Worm (Caenorhabditis elegans): ENCODE data around the gene Y54G2A.45.

The Y54G2A.45 gene

ce11 chrIV:2838308-2838707 lies 32.7 kb downstream of the Y54G2A.45 start, which contains the start of gene Y54G2A.7:
Gene Y54G2A.7, plus strand, starts transcription at chrIV:2838608.
- no peak for TF ChIP-seq klf-2 (GFP tag; conservative IDR thresholded peaks at IDR 0.05)
- TF ChIP-seq tab-1 (GFP tag; IDR thresholded peaks at IDR 0.05): no peak
- TF ChIP-seq med-1 (GFP tag; optimal IDR thresholded peaks at IDR 0.05; ENCODE audit: insufficient read depth): no peak
- no peak for TF ChIP-seq ztf-23 (GFP tag; IDR thresholded peaks at IDR 0.05)
- TF ChIP-seq T22C8.4 (GFP tag; IDR thresholded peaks at IDR 0.05): no peak
- TF ChIP-seq ref-1 (GFP tag; conservative IDR thresholded peaks at IDR 0.05): no peak
- TF ChIP-seq flt-1 (GFP tag; IDR thresholded peaks at IDR 0.05): no peak
- no peak for TF ChIP-seq cog-1 (tag; optimal IDR thresholded peaks at IDR 0.05)
- no peak for TF ChIP-seq ztf-29 (GFP tag; IDR thresholded peaks at IDR 0.05)

DNA sequence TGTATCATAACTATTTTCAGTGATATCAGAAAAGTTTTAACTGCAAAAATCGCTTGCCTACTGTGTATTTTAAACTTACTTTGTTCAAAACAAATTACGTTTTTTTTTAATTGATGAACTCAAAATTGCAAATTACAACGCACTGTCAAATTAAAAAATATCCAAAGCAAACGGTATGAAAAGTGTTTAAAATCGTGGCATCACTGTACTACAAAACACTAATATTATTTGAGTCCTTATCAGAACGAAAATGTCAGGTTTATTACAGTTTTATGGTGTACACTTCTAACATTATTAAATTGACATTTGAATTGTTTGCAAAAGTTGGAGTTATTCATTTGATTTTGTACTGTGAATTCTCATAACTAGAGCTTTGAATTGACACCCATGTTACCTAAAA lies 35.6 kb downstream of the Y54G2A.45 start, which contains the start of gene clec-83:
clec-83 (minus strand) TSS at position 213 of the 400 bp plus-strand sequence.
- no peak for TF ChIP-seq cog-1 (tag; optimal IDR thresholded peaks at IDR 0.05)
- TF ChIP-seq flt-1 (GFP tag; IDR thresholded peaks at IDR 0.05): no peak

DNA sequence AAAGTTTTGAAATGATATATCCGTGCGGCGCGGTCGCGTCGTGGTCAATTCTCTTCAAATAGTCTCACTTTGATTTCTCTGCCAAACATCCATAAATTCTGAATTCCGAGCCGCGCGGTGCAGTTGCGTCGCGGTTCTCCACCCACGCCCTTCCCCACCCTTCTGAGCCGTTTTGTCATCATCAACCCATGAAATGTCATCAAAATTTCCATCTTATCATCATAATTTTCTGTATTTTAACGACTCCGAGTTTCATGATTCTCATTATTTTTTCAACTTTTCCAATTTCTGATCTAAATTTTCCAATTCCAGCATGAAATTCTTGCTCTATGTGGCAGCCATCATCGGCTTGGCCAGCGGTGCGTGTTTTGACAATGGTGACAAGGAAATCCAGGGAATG lies 36.5 kb downstream of the Y54G2A.45 start, which contains the start of gene clec-84:
clec-84 (plus strand) TSS at position 301 of the 400 bp plus-strand sequence.
- no peak for TF ChIP-seq T22C8.4 (GFP tag; IDR thresholded peaks at IDR 0.05)
- TF ChIP-seq med-1 (GFP tag; optimal IDR thresholded peaks at IDR 0.05; ENCODE audit: insufficient read depth): no peak
- TF ChIP-seq ztf-23 (GFP tag; IDR thresholded peaks at IDR 0.05): no peak
- no peak for TF ChIP-seq cog-1 (tag; optimal IDR thresholded peaks at IDR 0.05)
- no peak for TF ChIP-seq ztf-29 (GFP tag; IDR thresholded peaks at IDR 0.05)
- TF ChIP-seq tab-1 (GFP tag; IDR thresholded peaks at IDR 0.05): no peak
- no peak for TF ChIP-seq klf-2 (GFP tag; conservative IDR thresholded peaks at IDR 0.05)
- no peak for TF ChIP-seq ref-1 (GFP tag; conservative IDR thresholded peaks at IDR 0.05)
- TF ChIP-seq flt-1 (GFP tag; IDR thresholded peaks at IDR 0.05): no peak

- TF ChIP-seq ztf-29 (GFP tag; IDR thresholded peaks at IDR 0.05): no peak
- no peak for TF ChIP-seq T22C8.4 (GFP tag; IDR thresholded peaks at IDR 0.05)
- no peak for TF ChIP-seq flt-1 (GFP tag; IDR thresholded peaks at IDR 0.05)
- TF ChIP-seq ztf-23 (GFP tag; IDR thresholded peaks at IDR 0.05): no peak
- no peak for TF ChIP-seq cog-1 (tag; optimal IDR thresholded peaks at IDR 0.05)
Observed at ce11 chrIV:2843882-2844281, 38.2 kb downstream of the Y54G2A.45 start, which contains the start of gene Y54G2A.15. Gene Y54G2A.15, minus strand, starts transcription at chrIV:2843982.

- TF ChIP-seq flt-1 (GFP tag; IDR thresholded peaks at IDR 0.05) (no peak), ref-1 (GFP tag; conservative IDR thresholded peaks at IDR 0.05) (no peak), tab-1 (GFP tag; IDR thresholded peaks at IDR 0.05) (no peak), ztf-29 (GFP tag; IDR thresholded peaks at IDR 0.05) (no peak), med-1 (GFP tag; optimal IDR thresholded peaks at IDR 0.05; ENCODE audit: insufficient read depth) (no peak), cog-1 (tag; optimal IDR thresholded peaks at IDR 0.05) (no peak), klf-2 (GFP tag; conservative IDR thresholded peaks at IDR 0.05) (no peak), ztf-23 (GFP tag; IDR thresholded peaks at IDR 0.05) (no peak), T22C8.4 (GFP tag; IDR thresholded peaks at IDR 0.05) (no peak)
Observed at ce11 chrIV:2846264-2846663, 40.6 kb downstream of the Y54G2A.45 start, which contains the start of gene Y54G2A.40. Gene Y54G2A.40, plus strand, starts transcription at chrIV:2846476.

DNA sequence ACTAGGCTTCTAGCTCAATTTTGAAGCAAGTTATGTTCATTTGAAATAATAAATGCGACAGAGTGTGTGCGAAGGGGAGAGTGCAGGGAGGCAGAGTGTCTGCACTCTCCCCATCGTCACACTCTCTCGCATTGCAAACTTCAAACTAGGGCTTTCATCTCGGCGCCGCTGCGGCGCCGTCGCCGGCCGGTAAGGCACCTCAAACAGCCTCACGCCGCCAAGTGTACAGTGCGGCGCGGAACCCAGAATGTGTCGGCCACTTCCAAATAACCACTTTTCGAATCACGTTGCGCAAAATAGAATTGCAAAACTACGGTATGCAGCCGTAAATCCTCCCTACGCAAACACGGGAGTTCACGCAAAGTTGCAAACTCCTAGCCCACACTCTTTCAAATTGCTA lies 43.6 kb downstream of the Y54G2A.45 start:
- TF ChIP-seq T22C8.4 (GFP tag; IDR thresholded peaks at IDR 0.05): no peak
- TF ChIP-seq klf-2 (GFP tag; conservative IDR thresholded peaks at IDR 0.05): no peak
- no peak for TF ChIP-seq ztf-29 (GFP tag; IDR thresholded peaks at IDR 0.05)
- TF ChIP-seq flt-1 (GFP tag; IDR thresholded peaks at IDR 0.05): no peak
- TF ChIP-seq cog-1 (tag; optimal IDR thresholded peaks at IDR 0.05): no peak
- TF ChIP-seq tab-1 (GFP tag; IDR thresholded peaks at IDR 0.05): no peak
- no peak for TF ChIP-seq ref-1 (GFP tag; conservative IDR thresholded peaks at IDR 0.05)
- TF ChIP-seq ztf-23 (GFP tag; IDR thresholded peaks at IDR 0.05): no peak
- no peak for TF ChIP-seq med-1 (GFP tag; optimal IDR thresholded peaks at IDR 0.05; ENCODE audit: insufficient read depth)

- TF ChIP-seq flt-1 (GFP tag; IDR thresholded peaks at IDR 0.05) (no peak), cog-1 (tag; optimal IDR thresholded peaks at IDR 0.05) (no peak), ref-1 (GFP tag; conservative IDR thresholded peaks at IDR 0.05) (no peak), klf-2 (GFP tag; conservative IDR thresholded peaks at IDR 0.05) (no peak), med-1 (GFP tag; optimal IDR thresholded peaks at IDR 0.05; ENCODE audit: insufficient read depth) (no peak), T22C8.4 (GFP tag; IDR thresholded peaks at IDR 0.05) (no peak), ztf-29 (GFP tag; IDR thresholded peaks at IDR 0.05) (no peak), tab-1 (GFP tag; IDR thresholded peaks at IDR 0.05) (no peak), ztf-23 (GFP tag; IDR thresholded peaks at IDR 0.05) (no peak)
Observed at ce11 chrIV:2850586-2850985, 44.9 kb downstream of the Y54G2A.45 start, which contains the start of gene clec-85. Gene clec-85, plus strand, starts transcription at chrIV:2850886.

ce11 chrIV:2851625-2852024 lies 46.0 kb downstream of the Y54G2A.45 start:
- no peak for TF ChIP-seq klf-2 (GFP tag; conservative IDR thresholded peaks at IDR 0.05)
- TF ChIP-seq ztf-23 (GFP tag; IDR thresholded peaks at IDR 0.05): no peak
- TF ChIP-seq ref-1 (GFP tag; conservative IDR thresholded peaks at IDR 0.05): no peak
- TF ChIP-seq med-1 (GFP tag; optimal IDR thresholded peaks at IDR 0.05; ENCODE audit: insufficient read depth): no peak
- no peak for TF ChIP-seq flt-1 (GFP tag; IDR thresholded peaks at IDR 0.05)
- TF ChIP-seq cog-1 (tag; optimal IDR thresholded peaks at IDR 0.05): no peak
- no peak for TF ChIP-seq ztf-29 (GFP tag; IDR thresholded peaks at IDR 0.05)

ce11 chrIV:2853164-2853563 lies 47.5 kb downstream of the Y54G2A.45 start, which contains the start of gene Y54G2A.49:
Gene Y54G2A.49, minus strand, starts transcription at chrIV:2853264.
- TF ChIP-seq ztf-23 (GFP tag; IDR thresholded peaks at IDR 0.05): no peak
- TF ChIP-seq T22C8.4 (GFP tag; IDR thresholded peaks at IDR 0.05): no peak
- TF ChIP-seq klf-2 (GFP tag; conservative IDR thresholded peaks at IDR 0.05): no peak
- TF ChIP-seq ztf-29 (GFP tag; IDR thresholded peaks at IDR 0.05): no peak
- no peak for TF ChIP-seq tab-1 (GFP tag; IDR thresholded peaks at IDR 0.05)
- TF ChIP-seq flt-1 (GFP tag; IDR thresholded peaks at IDR 0.05): no peak
- TF ChIP-seq cog-1 (tag; optimal IDR thresholded peaks at IDR 0.05): no peak
- TF ChIP-seq med-1 (GFP tag; optimal IDR thresholded peaks at IDR 0.05; ENCODE audit: insufficient read depth): no peak

- TF ChIP-seq tab-1 (GFP tag; IDR thresholded peaks at IDR 0.05) (no peak), cog-1 (tag; optimal IDR thresholded peaks at IDR 0.05) (no peak), ztf-29 (GFP tag; IDR thresholded peaks at IDR 0.05) (no peak), klf-2 (GFP tag; conservative IDR thresholded peaks at IDR 0.05) (no peak), med-1 (GFP tag; optimal IDR thresholded peaks at IDR 0.05; ENCODE audit: insufficient read depth) (no peak), flt-1 (GFP tag; IDR thresholded peaks at IDR 0.05) (no peak), T22C8.4 (GFP tag; IDR thresholded peaks at IDR 0.05) (no peak), ztf-23 (GFP tag; IDR thresholded peaks at IDR 0.05) (no peak), ref-1 (GFP tag; conservative IDR thresholded peaks at IDR 0.05) (no peak)
Observed at ce11 chrIV:2854161-2854560, 48.5 kb downstream of the Y54G2A.45 start.
